Fruit fly (Drosophila melanogaster) whole organism, embryonic: Measurements from ENCODE around the gene kra.

Source experiments
- Abd-B ChIP-seq: fragments of 200-800 bp; sonication (Bioruptor generic); optimal IDR thresholded peaks from 2 replicates; lab custom pipeline; 2018; ENCODE audit warnings: missing biosample characterization, mild to moderate bottlenecking, missing genetic modification characterization, moderate library complexity
- BEAF-32 ChIP-seq: fragments of 200-800 bp; sonication (Bioruptor generic); optimal IDR thresholded peaks from 3 replicates; lab custom pipeline; 2017; ENCODE audit warnings: missing biosample characterization, missing genetic modification characterization, mild to moderate bottlenecking, moderate library complexity, missing genetic modification reagents
- CG10543 ChIP-seq: fragments of 200-800 bp; sonication (Bioruptor generic); optimal IDR thresholded peaks from 3 replicates; lab custom pipeline; 2017; ENCODE audit warnings: missing biosample characterization, mild to moderate bottlenecking, missing genetic modification characterization, moderate library complexity
- CG11696 ChIP-seq: fragments of 200-800 bp; sonication (Bioruptor generic); IDR thresholded peaks from 2 replicates; pipeline ENCODE4 v1.3.6; 2022; ENCODE audit warnings: missing biosample characterization, missing genetic modification characterization
- CG12942 ChIP-seq: fragments of 200-800 bp; sonication (Bioruptor generic); optimal IDR thresholded peaks from 3 replicates; lab custom pipeline; 2016; ENCODE audit warnings: missing biosample characterization, missing genetic modification characterization
- CG13287 ChIP-seq: fragments of 200-800 bp; sonication (Bioruptor generic); IDR thresholded peaks from 2 replicates; pipeline ENCODE4 v1.3.6; 2022; ENCODE audit warnings: missing biosample characterization, missing genetic modification characterization; ENCODE audit not compliant: partially characterized antibody
- CG1647 ChIP-seq: fragments of 200-800 bp; sonication (Bioruptor generic); optimal IDR thresholded peaks from 3 replicates; lab custom pipeline; 2016; ENCODE audit warnings: missing biosample characterization, missing genetic modification characterization
- CG16813 ChIP-seq: fragments of 200-800 bp; sonication (Bioruptor generic); IDR thresholded peaks from 3 replicates; pipeline ENCODE4 v1.3.6; 2022; ENCODE audit warnings: missing biosample characterization, missing genetic modification characterization; ENCODE audit not compliant: partially characterized antibody
- CG17802 ChIP-seq: fragments of 200-800 bp; sonication (Bioruptor generic); optimal IDR thresholded peaks from 2 replicates; lab custom pipeline; 2018; ENCODE audit warnings: missing biosample characterization, mild to moderate bottlenecking, missing genetic modification characterization, moderate library complexity
- CG17829 ChIP-seq: fragments of 200-800 bp; optimal IDR thresholded peaks from 2 replicates; lab custom pipeline; 2019; ENCODE audit warnings: missing biosample characterization, mild to moderate bottlenecking, missing genetic modification characterization, moderate library complexity
- CG1832 ChIP-seq: fragments of 200-800 bp; sonication (Bioruptor generic); optimal IDR thresholded peaks from 2 replicates; lab custom pipeline; 2017; ENCODE audit warnings: missing biosample characterization, mild to moderate bottlenecking, missing genetic modification characterization, inconsistent platforms
- CG18599 ChIP-seq: fragments of 200-800 bp; sonication (Bioruptor generic); optimal IDR thresholded peaks from 3 replicates; lab custom pipeline; 2017; ENCODE audit warnings: missing biosample characterization, missing genetic modification characterization, mild to moderate bottlenecking, moderate library complexity, missing genetic modification reagents
- CG3163 ChIP-seq: fragments of 200-800 bp; sonication (Bioruptor generic); optimal IDR thresholded peaks from 3 replicates; lab custom pipeline; 2016; ENCODE audit warnings: missing biosample characterization, missing genetic modification characterization
- CG33557 ChIP-seq: fragments of 200-800 bp; sonication (Bioruptor generic); optimal IDR thresholded peaks from 2 replicates; lab custom pipeline; 2019; ENCODE audit warnings: missing biosample characterization, mild to moderate bottlenecking, missing genetic modification characterization, moderate library complexity
- CG34422 ChIP-seq: fragments of 200-800 bp; sonication (Bioruptor generic); IDR thresholded peaks from 3 replicates; pipeline ENCODE4 v1.3.6; 2022; ENCODE audit warnings: missing biosample characterization, missing genetic modification characterization
- CG6813 ChIP-seq: fragments of 200-800 bp; sonication (Bioruptor generic); optimal IDR thresholded peaks from 2 replicates; lab custom pipeline; 2017; ENCODE audit warnings: missing biosample characterization, missing genetic modification characterization, mild to moderate bottlenecking, moderate library complexity, missing genetic modification reagents
- CG7556 ChIP-seq: fragments of 200-800 bp; sonication (Bioruptor generic); optimal IDR thresholded peaks from 2 replicates; lab custom pipeline; 2017; ENCODE audit warnings: missing biosample characterization, mild to moderate bottlenecking, missing genetic modification characterization
- CG7963 ChIP-seq: fragments of 200-800 bp; sonication (Bioruptor generic); IDR thresholded peaks from 3 replicates; pipeline ENCODE4 v1.3.6; 2022; ENCODE audit warnings: missing biosample characterization, missing genetic modification characterization; ENCODE audit not compliant: partially characterized antibody
- D ChIP-seq, 2 experiments: fragments of 200-800 bp in 1 of 2; fragments of >200 bp in 1 of 2; sonication (Bioruptor generic) in 1 of 2; optimal IDR thresholded peaks; 2 replicates in 1 of 2; 3 replicates in 1 of 2; lab custom pipeline; 2017; ENCODE audit warnings: mild to moderate bottlenecking in 1 of 2, missing biosample characterization in 1 of 2, missing genetic modification characterization in 1 of 2, missing genetic modification reagents in 1 of 2
- Deaf1 ChIP-seq: fragments of 200-800 bp; optimal IDR thresholded peaks from 3 replicates; lab custom pipeline; 2019; ENCODE audit warnings: missing biosample characterization, mild to moderate bottlenecking, missing genetic modification characterization, moderate library complexity
- Dek ChIP-seq: fragments of 200-800 bp; sonication (Bioruptor generic); optimal IDR thresholded peaks from 3 replicates; lab custom pipeline; 2019; ENCODE audit warnings: missing biosample characterization, mild to moderate bottlenecking, missing genetic modification characterization, moderate library complexity
- Hmr ChIP-seq: fragments of 200-800 bp; sonication (Bioruptor generic); optimal IDR thresholded peaks from 3 replicates; lab custom pipeline; 2017; ENCODE audit warnings: mild to moderate bottlenecking, missing biosample characterization, missing genetic modification reagents, missing genetic modification characterization
- MTF-1 ChIP-seq: fragments of 200-800 bp; sonication (Bioruptor generic); optimal IDR thresholded peaks from 2 replicates; lab custom pipeline; 2018; ENCODE audit warnings: missing biosample characterization, mild to moderate bottlenecking, missing genetic modification characterization, borderline replicate concordance
- Max ChIP-seq: fragments of 200-800 bp; sonication (Bioruptor generic); optimal IDR thresholded peaks from 2 replicates; lab custom pipeline; 2016; ENCODE audit warnings: missing biosample characterization, mild to moderate bottlenecking, missing genetic modification characterization
- NC2α ChIP-seq: fragments of 200-800 bp; sonication (Bioruptor generic); optimal IDR thresholded peaks from 2 replicates; lab custom pipeline; 2016; ENCODE audit warnings: missing biosample characterization, missing genetic modification characterization
- Nf-YB ChIP-seq: fragments of 200-800 bp; sonication (Bioruptor generic); optimal IDR thresholded peaks from 3 replicates; lab custom pipeline; 2019; ENCODE audit warnings: missing biosample characterization, mild to moderate bottlenecking, missing genetic modification characterization, moderate library complexity
- Oli ChIP-seq: fragments of 200-800 bp; sonication (Bioruptor generic); optimal IDR thresholded peaks from 2 replicates; lab custom pipeline; 2018; ENCODE audit warnings: missing biosample characterization, mild to moderate bottlenecking, missing genetic modification characterization, moderate library complexity
- Pdp1 ChIP-seq, 2 experiments: fragments of 200-800 bp; sonication (Bioruptor generic); optimal IDR thresholded peaks; 3 replicates each; lab custom pipeline; 2016; ENCODE audit warnings: missing biosample characterization in 2 of 2, missing genetic modification characterization in 2 of 2, mild to moderate bottlenecking in 1 of 2, moderate library complexity in 1 of 2
- Sry-δ ChIP-seq: fragments of 200-800 bp; sonication (Bioruptor generic); optimal IDR thresholded peaks from 2 replicates; lab custom pipeline; 2016; ENCODE audit warnings: missing biosample characterization, missing genetic modification characterization
- Taf1 ChIP-seq: fragments of 200-800 bp; sonication (Bioruptor generic); IDR thresholded peaks from 2 replicates; pipeline ENCODE4 v1.3.6; 2022; ENCODE audit warnings: missing biosample characterization, missing genetic modification characterization
- YL-1 ChIP-seq: fragments of 200-800 bp; sonication (Bioruptor generic); optimal IDR thresholded peaks from 3 replicates; lab custom pipeline; 2017; ENCODE audit warnings: missing biosample characterization, mild to moderate bottlenecking, missing genetic modification characterization
- ac ChIP-seq: fragments of 200-800 bp; sonication (Bioruptor generic); optimal IDR thresholded peaks from 3 replicates; lab custom pipeline; 2017; ENCODE audit warnings: missing biosample characterization, mild to moderate bottlenecking, missing genetic modification characterization
- ap ChIP-seq: fragments of 200-800 bp; sonication (Bioruptor generic); IDR thresholded peaks from 2 replicates; pipeline ENCODE4 v1.3.6; 2022; ENCODE audit warnings: missing biosample characterization, missing genetic modification characterization
- bsh ChIP-seq, 2 experiments: fragments of 200-800 bp; sonication (Bioruptor generic); optimal IDR thresholded peaks; 2 replicates each; lab custom pipeline; 2017 to 2018; ENCODE audit warnings: mild to moderate bottlenecking in 2 of 2, missing biosample characterization in 2 of 2, missing genetic modification characterization in 2 of 2, moderate library complexity in 1 of 2
- cas ChIP-seq: fragments of 200-800 bp; sonication (Bioruptor generic); IDR thresholded peaks from 2 replicates; pipeline ENCODE4 v1.3.6; 2022; ENCODE audit warnings: missing biosample characterization, missing genetic modification characterization
- chn ChIP-seq: fragments of 200-800 bp; sonication (Bioruptor generic); optimal IDR thresholded peaks from 2 replicates; lab custom pipeline; 2016; ENCODE audit warnings: missing biosample characterization, missing genetic modification characterization
- dmrt11E ChIP-seq: fragments of 200-800 bp; sonication (Bioruptor generic); optimal IDR thresholded peaks from 3 replicates; lab custom pipeline; 2018; ENCODE audit warnings: missing biosample characterization, mild to moderate bottlenecking, missing genetic modification characterization, moderate library complexity
- en ChIP-seq: fragments of 200-800 bp; sonication (Bioruptor generic); optimal IDR thresholded peaks from 2 replicates; lab custom pipeline; 2016; ENCODE audit warnings: missing biosample characterization, missing genetic modification characterization
- gcm ChIP-seq: fragments of 200-800 bp; sonication (Bioruptor generic); optimal IDR thresholded peaks from 2 replicates; lab custom pipeline; 2019; ENCODE audit warnings: missing biosample characterization, mild to moderate bottlenecking, missing genetic modification characterization, moderate library complexity
- gt ChIP-seq: fragments of 200-800 bp; sonication (Bioruptor generic); IDR thresholded peaks from 2 replicates; pipeline ENCODE4 v1.3.6; 2022; ENCODE audit warnings: missing biosample characterization, missing genetic modification characterization
- onecut ChIP-seq: fragments of 200-800 bp; sonication (Bioruptor generic); IDR thresholded peaks from 2 replicates; pipeline ENCODE4 v1.3.6; 2022; ENCODE audit warnings: missing biosample characterization, missing genetic modification characterization
- p53 ChIP-seq: fragments of 200-800 bp; sonication (Bioruptor generic); optimal IDR thresholded peaks from 2 replicates; lab custom pipeline; 2016; ENCODE audit warnings: missing biosample characterization, missing genetic modification characterization
- pfk ChIP-seq: fragments of 200-800 bp; sonication (Bioruptor generic); optimal IDR thresholded peaks from 2 replicates; lab custom pipeline; 2018; ENCODE audit warnings: missing biosample characterization, mild to moderate bottlenecking, missing genetic modification characterization, moderate library complexity
- run ChIP-seq: fragments of 200-800 bp; sonication (Bioruptor generic); optimal IDR thresholded peaks from 3 replicates; lab custom pipeline; 2018; ENCODE audit warnings: missing biosample characterization, mild to moderate bottlenecking, missing genetic modification characterization
- sug ChIP-seq: fragments of 200-800 bp; optimal IDR thresholded peaks from 2 replicates; lab custom pipeline; 2019; ENCODE audit warnings: missing biosample characterization, mild to moderate bottlenecking, missing genetic modification characterization, moderate library complexity
- tap ChIP-seq: fragments of 200-800 bp; optimal IDR thresholded peaks from 3 replicates; lab custom pipeline; 2019; ENCODE audit warnings: missing biosample characterization, mild to moderate bottlenecking, missing genetic modification characterization, moderate library complexity
- wek ChIP-seq: fragments of 200-800 bp; sonication (Bioruptor generic); optimal IDR thresholded peaks from 3 replicates; lab custom pipeline; 2018; ENCODE audit warnings: missing biosample characterization, mild to moderate bottlenecking, missing genetic modification characterization, moderate library complexity
- yki ChIP-seq: fragments of >200 bp; optimal IDR thresholded peaks from 3 replicates; lab custom pipeline; 2018
- zen2 ChIP-seq: fragments of 200-800 bp; sonication (Bioruptor generic); IDR thresholded peaks from 3 replicates; pipeline ENCODE4 v1.3.6; 2022; ENCODE audit warnings: missing biosample characterization, missing genetic modification characterization; ENCODE audit not compliant: partially characterized antibody

Gene kra

DNA sequence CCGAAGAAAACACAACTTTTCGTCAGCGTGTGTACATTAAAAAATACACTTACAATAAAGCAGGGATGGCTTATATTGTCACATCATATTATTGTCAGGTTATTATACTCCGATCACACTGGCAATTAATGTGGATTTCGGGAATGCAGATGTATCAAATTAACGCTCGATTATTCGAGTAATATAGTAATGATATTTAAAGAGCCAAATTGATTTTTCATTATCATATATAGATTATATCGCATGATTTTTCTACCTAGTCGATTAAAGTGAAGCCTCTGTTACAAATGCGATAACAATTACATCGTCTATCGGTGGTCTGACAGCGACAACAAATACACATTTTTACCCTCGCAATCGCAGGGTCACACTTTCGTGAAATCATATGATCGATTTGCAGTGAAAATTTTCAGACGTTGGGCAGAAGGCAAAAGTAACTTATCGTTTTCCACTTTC lies 9.5 kb downstream of the kra start, which contains the start of the genes noi and Vha26 (continued):
- TF ChIP-seq ac (GFP tag; lab: Kevin White, UChicago) (no peak), BEAF-32 (GFP tag; lab: Kevin White, UChicago) (peak; percentile 77), Taf1 (GFP tag; lab: Robert Waterston, UW) (no peak), CG11696 (GFP tag; lab: Robert Waterston, UW) (no peak), CG33557 (GFP tag; lab: Kevin White, UChicago) (no peak), gt (GFP tag; lab: Robert Waterston, UW) (no peak), CG1832 (GFP tag; lab: Kevin White, UChicago) (no peak), CG7963 (GFP tag; lab: Robert Waterston, UW) (peak; percentile 51; the same call in 1 of the 3 replicates), yki (lab: Kevin White, UChicago) (no peak), MTF-1 (GFP tag; lab: Kevin White, UChicago) (no peak), Max (GFP tag; lab: Kevin White, UChicago) (peak; percentile 41), Sry-δ (GFP tag; lab: Kevin White, UChicago) (peak; percentile 74), tap (no peak), wek (GFP tag; lab: Kevin White, UChicago) (no peak), Hmr (GFP tag; lab: Kevin White, UChicago) (no peak), Nf-YB (GFP tag; lab: Kevin White, UChicago) (no peak), CG18599 (GFP tag; lab: Kevin White, UChicago) (no peak), D (optimal IDR thresholded peaks at IDR 0.05; lab: Kevin White, UChicago) (no peak), D (GFP tag; optimal IDR thresholded peaks at IDR 0.05; lab: Kevin White, UChicago) (no peak), CG16813 (peak; percentile 73), Oli (tag; lab: Kevin White, UChicago) (no peak), Pdp1 (GFP tag; optimal IDR thresholded peaks at IDR 0.05; lab: Kevin White, UChicago) (peak; percentile 4 to 43), NC2α (GFP tag; lab: Kevin White, UChicago) (no peak), CG34422 (GFP tag; lab: Robert Waterston, UW) (no peak), CG12942 (GFP tag; lab: Kevin White, UChicago) (no peak), p53 (no peak), CG17829 (tag; lab: Kevin White, UChicago) (peak; percentile 73), zen2 (no peak), sug (tag; lab: Kevin White, UChicago) (peak; percentile 63), CG3163 (GFP tag; lab: Kevin White, UChicago) (no peak), onecut (GFP tag; lab: Robert Waterston, UW) (peak; percentile 59), CG10543 (GFP tag; lab: Kevin White, UChicago) (peak; percentile 44), ap (no peak), YL-1 (GFP tag; lab: Kevin White, UChicago) (peak; percentile 45), pfk (GFP tag; lab: Kevin White, UChicago) (peak; percentile 39), en (no peak), dmrt11E (peak; percentile 46), Abd-B (no peak), CG6813 (no peak), bsh (GFP tag; optimal IDR thresholded peaks at IDR 0.05; lab: Kevin White, UChicago) (peak in 1 of 2 experiments; percentile 30), Dek (tag; lab: Kevin White, UChicago) (no peak), run (no peak), cas (GFP tag; lab: Robert Waterston, UW) (no peak), CG7556 (GFP tag; lab: Kevin White, UChicago) (no peak), CG17802 (tag; lab: Kevin White, UChicago) (peak; percentile 94), gcm (no peak), Deaf1 (tag; lab: Kevin White, UChicago) (peak; percentile 19), CG13287 (no peak; the same call in none of the 2 replicates), CG1647 (GFP tag; lab: Kevin White, UChicago) (no peak), chn (GFP tag; lab: Kevin White, UChicago) (no peak)
